Worm (Caenorhabditis elegans) whole organism, midembryonic: ENCODE measurements around the gene C01C10.2.

ENCODE experiments used
- T22C8.4 ChIP-seq: fragments of 200-800 bp; sonication (Bioruptor generic); IDR thresholded peaks from 2 replicates; pipeline ENCODE4 v1.3.6; 2022; ENCODE audit warnings: missing genetic modification characterization, missing compliant biosample characterization
- cog-1 ChIP-seq: sonication (generic microtip); optimal IDR thresholded peaks from 2 replicates; lab custom pipeline; 2016; ENCODE audit warnings: missing genetic modification characterization, missing compliant biosample characterization
- flt-1 ChIP-seq: fragments of 200-800 bp; sonication (Bioruptor generic); IDR thresholded peaks from 2 replicates; pipeline ENCODE4 v1.3.6; 2022; ENCODE audit warnings: missing genetic modification characterization, missing compliant biosample characterization
- klf-2 ChIP-seq: fragments of 200-800 bp; sonication (Bioruptor generic); conservative IDR thresholded peaks from 2 replicates; pipeline ENCODE4 v1.3.6; 2022; ENCODE audit warnings: missing genetic modification reagents, missing genetic modification characterization, missing compliant biosample characterization
- med-1 ChIP-seq: sonication (generic microtip); optimal IDR thresholded peaks from 2 replicates; lab custom pipeline; 2017; ENCODE audit warnings: missing genetic modification characterization, mild to moderate bottlenecking, missing compliant biosample characterization, antibody characterized with exemption, missing genetic modification reagents; ENCODE audit not compliant: insufficient read depth
- ref-1 ChIP-seq: fragments of 200-800 bp; sonication (Bioruptor generic); conservative IDR thresholded peaks from 2 replicates; pipeline ENCODE4 v1.3.6; 2022; ENCODE audit warnings: missing genetic modification reagents, missing genetic modification characterization, missing compliant biosample characterization
- tab-1 ChIP-seq: fragments of 200-800 bp; sonication (Bioruptor generic); IDR thresholded peaks from 2 replicates; pipeline ENCODE4 v1.3.6; 2022; ENCODE audit warnings: missing genetic modification characterization, missing compliant biosample characterization
- ztf-23 ChIP-seq: fragments of 200-800 bp; sonication (Bioruptor generic); IDR thresholded peaks from 2 replicates; pipeline ENCODE4 v1.3.6; 2022; ENCODE audit warnings: missing genetic modification reagents, missing genetic modification characterization, missing compliant biosample characterization
- ztf-29 ChIP-seq: fragments of 200-800 bp; sonication (Bioruptor generic); IDR thresholded peaks from 2 replicates; pipeline ENCODE4 v1.3.6; 2022; ENCODE audit warnings: missing genetic modification reagents, missing genetic modification characterization, missing compliant biosample characterization

The C01C10.2 gene

DNA sequence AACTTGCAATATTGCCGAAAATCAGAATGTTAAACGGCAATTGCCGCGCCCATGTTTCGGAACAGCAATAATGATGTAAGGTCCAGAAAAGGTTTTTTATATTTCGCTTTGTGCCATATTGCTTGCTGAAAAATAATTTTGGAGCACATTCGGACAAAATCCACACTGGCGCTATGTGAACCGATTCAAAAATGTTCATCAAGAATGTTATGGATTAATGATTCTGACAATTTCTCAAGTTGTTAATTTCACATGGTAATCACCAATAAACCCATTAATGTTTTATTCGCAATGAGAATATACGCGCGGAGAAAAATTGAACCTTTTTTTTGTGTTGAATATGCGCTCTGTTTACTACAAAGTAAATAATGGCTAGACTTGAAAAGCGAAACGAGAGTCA lies 33.4 kb downstream of the C01C10.2 start:
- TF ChIP-seq cog-1 (tag; lab: Kevin White, UChicago) (no peak), klf-2 (no peak), ztf-29 (no peak), T22C8.4 (GFP tag; lab: Robert Waterston, UW) (no peak), tab-1 (no peak), ref-1 (GFP tag; lab: Robert Waterston, UW) (no peak), flt-1 (GFP tag; lab: Robert Waterston, UW) (no peak), ztf-23 (GFP tag; lab: Robert Waterston, UW) (no peak), med-1 (GFP tag; lab: Kevin White, UChicago) (no peak)

- no peak for TF ChIP-seq tab-1
- TF ChIP-seq ref-1 (GFP tag; lab: Robert Waterston, UW) = no peak
- no peak for TF ChIP-seq ztf-23 (GFP tag; lab: Robert Waterston, UW)
- TF ChIP-seq klf-2 = no peak
- no peak for TF ChIP-seq cog-1 (tag; lab: Kevin White, UChicago)
- no peak for TF ChIP-seq med-1 (GFP tag; lab: Kevin White, UChicago)
- TF ChIP-seq flt-1 (GFP tag; lab: Robert Waterston, UW) = no peak
- no peak for TF ChIP-seq ztf-29
- TF ChIP-seq T22C8.4 (GFP tag; lab: Robert Waterston, UW) = no peak
Measured at ce11 chrX:7400788-7401187, 37.1 kb downstream of the C01C10.2 start, which contains the start of gene C10A4.4. TSS of gene C10A4.4 (plus strand) at chrX:7401088.

DNA sequence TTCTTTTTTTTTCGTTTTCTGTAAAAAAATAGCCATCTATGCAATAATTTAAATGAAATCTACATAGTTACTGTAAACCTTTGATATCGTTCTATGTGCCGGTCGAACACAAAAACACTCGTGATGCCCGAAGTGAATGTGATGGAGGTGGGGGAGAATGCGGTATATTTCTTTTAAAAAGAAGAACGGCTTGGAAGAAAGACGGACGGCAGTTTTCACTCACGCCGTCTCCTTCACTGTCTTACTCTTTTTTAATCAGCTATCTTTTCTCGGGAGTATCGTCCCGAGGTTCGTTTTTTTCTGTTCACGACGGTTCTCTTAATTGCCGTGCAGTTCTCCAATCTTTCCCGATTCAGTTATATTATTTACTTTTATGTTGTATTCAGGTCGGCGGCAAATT lies 39.3 kb downstream of the C01C10.2 start, which contains the start of gene C10A4.10:
Gene C10A4.10 (plus strand): TSS at position 301 of the 400 bp plus-strand sequence.
- TF ChIP-seq T22C8.4 (GFP tag; lab: Robert Waterston, UW) = no peak

ce11 chrX:7397935-7398334 lies 40.0 kb downstream of the C01C10.2 start, which contains the start of gene C10A4.13:
TSS of gene C10A4.13 (minus strand) at chrX:7398035.
- no peak for TF ChIP-seq T22C8.4 (GFP tag; lab: Robert Waterston, UW)
- no peak for TF ChIP-seq klf-2
- TF ChIP-seq ref-1 (GFP tag; lab: Robert Waterston, UW) = no peak
- no peak for TF ChIP-seq med-1 (GFP tag; lab: Kevin White, UChicago)
- TF ChIP-seq flt-1 (GFP tag; lab: Robert Waterston, UW) = no peak
- TF ChIP-seq ztf-29 = no peak
- TF ChIP-seq ztf-23 (GFP tag; lab: Robert Waterston, UW) = no peak
- TF ChIP-seq tab-1 = no peak
- TF ChIP-seq cog-1 (tag; lab: Kevin White, UChicago) = no peak

DNA sequence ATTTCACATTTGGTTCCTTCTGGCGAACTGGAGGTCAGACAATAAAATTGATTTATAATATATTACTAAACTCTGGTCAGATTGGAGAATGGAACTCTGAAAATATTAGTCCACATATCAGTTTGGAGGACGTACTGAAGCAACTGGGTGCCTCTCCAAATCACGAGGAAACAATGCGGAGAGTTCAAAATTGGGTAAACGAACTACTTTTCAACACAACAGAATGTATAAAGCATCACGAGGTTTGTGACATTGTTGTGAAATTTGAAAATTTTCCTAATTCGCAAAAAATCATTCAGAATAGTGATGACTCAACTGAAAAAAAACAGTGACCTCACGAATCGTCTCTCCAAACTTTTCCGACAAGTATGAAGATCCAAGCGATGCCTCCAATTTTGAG lies 44.8 kb downstream of the C01C10.2 start, which contains the start of gene gad-2:
Gene gad-2 (plus strand): TSS at position 301 of the 400 bp plus-strand sequence.
- TF ChIP-seq med-1 (GFP tag; lab: Kevin White, UChicago) (no peak), flt-1 (GFP tag; lab: Robert Waterston, UW) (no peak), cog-1 (tag; lab: Kevin White, UChicago) (no peak), ztf-29 (no peak), ztf-23 (GFP tag; lab: Robert Waterston, UW) (no peak), tab-1 (no peak), ref-1 (GFP tag; lab: Robert Waterston, UW) (no peak), T22C8.4 (GFP tag; lab: Robert Waterston, UW) (no peak), klf-2 (no peak)

DNA sequence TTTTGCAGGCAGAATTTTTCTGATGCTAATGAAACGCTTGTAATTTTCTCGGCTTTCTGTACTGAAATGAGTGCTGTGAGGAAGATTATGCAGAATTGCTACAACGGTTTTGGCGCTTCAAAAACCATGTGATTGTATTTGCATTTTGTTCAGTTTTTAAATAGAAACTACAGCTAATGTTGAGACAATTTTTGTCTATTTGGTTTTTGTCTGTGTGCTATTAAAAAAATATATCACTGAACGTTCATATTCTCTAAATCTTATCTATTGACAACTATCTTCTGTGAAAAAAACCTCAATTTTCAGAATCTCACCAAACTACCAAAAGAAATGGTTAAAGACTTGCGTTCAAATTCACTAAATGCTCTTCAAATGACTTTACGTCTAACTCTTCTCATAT lies 47.6 kb downstream of the C01C10.2 start, which contains the start of gene C10A4.6:
Gene C10A4.6 (plus strand): TSS at position 301 of the 400 bp plus-strand sequence.
- TF ChIP-seq ztf-29 = no peak
- no peak for TF ChIP-seq tab-1
